Fruit fly (Drosophila melanogaster): Measurements from ENCODE around the gene CYLD.

Gene CYLD

dm6 chr2L:10333091-10333991 is 33.7 kb upstream of the CYLD start, which contains the start of gene GATAd (continued):
- TF ChIP-seq CG9215 (GFP tag; IDR thresholded peaks at IDR 0.05) = no peak
- no peak for TF ChIP-seq chif (GFP tag; optimal IDR thresholded peaks at IDR 0.05)
- no peak for TF ChIP-seq tgo (GFP tag; IDR thresholded peaks at IDR 0.05)
- TF ChIP-seq cwo (GFP tag; optimal IDR thresholded peaks at IDR 0.05) = no peak
- no peak for TF ChIP-seq fru (optimal IDR thresholded peaks at IDR 0.05)
- no peak for TF ChIP-seq CG17612 (GFP tag; IDR thresholded peaks at IDR 0.05)
- TF ChIP-seq Taf1 (GFP tag; IDR thresholded peaks at IDR 0.05) = no peak
- peak; percentile 18 for TF ChIP-seq exex (tag; optimal IDR thresholded peaks at IDR 0.05)
- no peak for TF ChIP-seq Deaf1 (tag; optimal IDR thresholded peaks at IDR 0.05)
- peak; percentile 88 for TF ChIP-seq CG7928 (GFP tag; optimal IDR thresholded peaks at IDR 0.05)
- no peak for TF ChIP-seq HLH54F (GFP tag; optimal IDR thresholded peaks at IDR 0.05)
- no peak for TF ChIP-seq Nf-YB (GFP tag; optimal IDR thresholded peaks at IDR 0.05)
- no peak for TF ChIP-seq yki (optimal IDR thresholded peaks at IDR 0.05)
- no peak for TF ChIP-seq HLH3B (GFP tag; IDR thresholded peaks at IDR 0.05)
- TF ChIP-seq hkb (optimal IDR thresholded peaks at IDR 0.05) = no peak
- TF ChIP-seq hkb (GFP tag; IDR thresholded peaks at IDR 0.05) = no peak
- no peak for TF ChIP-seq CHES-1-like (GFP tag; optimal IDR thresholded peaks at IDR 0.05)
- TF ChIP-seq z (GFP tag; IDR thresholded peaks at IDR 0.05) = no peak
- TF ChIP-seq jumu (GFP tag; optimal IDR thresholded peaks at IDR 0.05) = no peak
- no peak for TF ChIP-seq fd3F (GFP tag; optimal IDR thresholded peaks at IDR 0.05)
- TF ChIP-seq BEAF-32 (GFP tag; optimal IDR thresholded peaks at IDR 0.05) = peak; percentile 45
- TF ChIP-seq CG17912 (GFP tag; optimal IDR thresholded peaks at IDR 0.05) = no peak
- no peak for TF ChIP-seq CG9609 (GFP tag; optimal IDR thresholded peaks at IDR 0.05)
- no peak for TF ChIP-seq dan (GFP tag; IDR thresholded peaks at IDR 0.05)
- TF ChIP-seq ato (GFP tag; IDR thresholded peaks at IDR 0.05; ENCODE audit: partially characterized antibody) = no peak
- no peak for TF ChIP-seq sd (tag; optimal IDR thresholded peaks at IDR 0.05)
- no peak for TF ChIP-seq dysf (GFP tag; IDR thresholded peaks at IDR 0.05)
- TF ChIP-seq CG6683 (GFP tag; optimal IDR thresholded peaks at IDR 0.05) = no peak
- TF ChIP-seq Scr (GFP tag; IDR thresholded peaks at IDR 0.05; ENCODE audit: partially characterized antibody) = peak; percentile 37
- TF ChIP-seq knrl (GFP tag; IDR thresholded peaks at IDR 0.05; ENCODE audit: partially characterized antibody) = 0 out of 3 replicates have a peak, but pooled peaks have one; percentile 37
- no peak for TF ChIP-seq fd64A (GFP tag; optimal IDR thresholded peaks at IDR 0.05)
- TF ChIP-seq ttk (GFP tag; IDR thresholded peaks at IDR 0.05) = no peak
- no peak for TF ChIP-seq CG11456 (GFP tag; IDR thresholded peaks at IDR 0.05)
- TF ChIP-seq CG14667 (GFP tag; IDR thresholded peaks at IDR 0.05) = no peak
- no peak for TF ChIP-seq CG11696 (GFP tag; IDR thresholded peaks at IDR 0.05)
- TF ChIP-seq CG5953 (GFP tag; IDR thresholded peaks at IDR 0.05) = no peak
- TF ChIP-seq dmrt11E (tag; optimal IDR thresholded peaks at IDR 0.05) = no peak
- no peak for TF ChIP-seq corto (GFP tag; optimal IDR thresholded peaks at IDR 0.05)
- no peak for TF ChIP-seq NC2α (GFP tag; optimal IDR thresholded peaks at IDR 0.05)
- TF ChIP-seq row (GFP tag; IDR thresholded peaks at IDR 0.05) = peak; percentile 63; the same call in 2 of the 3 replicates
- TF ChIP-seq CG6689 (GFP tag; IDR thresholded peaks at IDR 0.05) = peak; percentile 6; the same call in 1 of the 2 replicates
- TF ChIP-seq CG33557 (GFP tag; optimal IDR thresholded peaks at IDR 0.05) = peak; percentile 12
- no peak for TF ChIP-seq CG18599 (GFP tag; optimal IDR thresholded peaks at IDR 0.05)
- TF ChIP-seq cato (GFP tag; optimal IDR thresholded peaks at IDR 0.05; ENCODE audit: borderline replicate concordance) = no peak
- TF ChIP-seq Bdp1 (GFP tag; optimal IDR thresholded peaks at IDR 0.05) = no peak
- TF ChIP-seq Trl (optimal IDR thresholded peaks at IDR 0.05) = no peak
- TF ChIP-seq Trl (GFP tag; optimal IDR thresholded peaks at IDR 0.05) = no peak
- TF ChIP-seq CG12659 (GFP tag; optimal IDR thresholded peaks at IDR 0.05) = peak; percentile 65
- no peak for TF ChIP-seq az2 (GFP tag; optimal IDR thresholded peaks at IDR 0.05)
- no peak for TF ChIP-seq ac (GFP tag; optimal IDR thresholded peaks at IDR 0.05)
- no peak for TF ChIP-seq CG11723 (GFP tag; optimal IDR thresholded peaks at IDR 0.05)
